Fruit fly (Drosophila melanogaster) whole organism, embryonic: ENCODE results near the gene Ssadh.
A peak's percentile ranks its signal among the peaks of the same experiment; 100 is the strongest.

ENCODE experiments used
- CG1024 ChIP-seq: fragments of 200-800 bp; sonication (Bioruptor generic); IDR thresholded peaks from 2 replicates; pipeline ENCODE4 v1.3.6; 2022; ENCODE audit warnings: missing biosample characterization, missing genetic modification characterization
- CG10321 ChIP-seq: fragments of 200-800 bp; sonication (Bioruptor generic); IDR thresholded peaks from 2 replicates; pipeline ENCODE4 v1.3.6; 2022; ENCODE audit warnings: missing biosample characterization, missing genetic modification characterization
- CG10565 ChIP-seq: fragments of 200-800 bp; sonication (Bioruptor generic); optimal IDR thresholded peaks from 3 replicates; lab custom pipeline; 2016; ENCODE audit warnings: missing biosample characterization, mild to moderate bottlenecking, missing genetic modification characterization
- CG11456 ChIP-seq: fragments of 200-800 bp; sonication (Bioruptor generic); IDR thresholded peaks from 3 replicates; pipeline ENCODE4 v1.3.6; 2022; ENCODE audit warnings: missing biosample characterization, missing genetic modification characterization
- CG11560 ChIP-seq: fragments of 200-800 bp; sonication (Bioruptor generic); IDR thresholded peaks from 3 replicates; pipeline ENCODE4 v1.3.6; 2022; ENCODE audit warnings: missing biosample characterization, missing genetic modification characterization
- CG12071 ChIP-seq: fragments of 200-800 bp; sonication (Bioruptor generic); optimal IDR thresholded peaks from 3 replicates; lab custom pipeline; 2018; ENCODE audit warnings: missing biosample characterization, mild to moderate bottlenecking, missing genetic modification characterization
- CG1233 ChIP-seq: fragments of 200-800 bp; sonication (Bioruptor generic); optimal IDR thresholded peaks from 4 replicates; lab custom pipeline; 2018; ENCODE audit warnings: missing biosample characterization, mild to moderate bottlenecking, missing genetic modification characterization
- CG14965 ChIP-seq: fragments of 200-800 bp; sonication (Bioruptor generic); optimal IDR thresholded peaks from 2 replicates; lab custom pipeline; 2016; ENCODE audit warnings: missing biosample characterization, missing genetic modification characterization, borderline replicate concordance
- CG15601 ChIP-seq: fragments of 200-800 bp; sonication (Bioruptor generic); optimal IDR thresholded peaks from 3 replicates; lab custom pipeline; 2019; ENCODE audit warnings: missing biosample characterization, mild to moderate bottlenecking, missing genetic modification characterization, moderate library complexity
- CG1832 ChIP-seq: fragments of 200-800 bp; sonication (Bioruptor generic); optimal IDR thresholded peaks from 2 replicates; lab custom pipeline; 2017; ENCODE audit warnings: missing biosample characterization, mild to moderate bottlenecking, missing genetic modification characterization, inconsistent platforms
- CG18599 ChIP-seq: fragments of 200-800 bp; sonication (Bioruptor generic); optimal IDR thresholded peaks from 3 replicates; lab custom pipeline; 2017; ENCODE audit warnings: missing biosample characterization, missing genetic modification characterization, mild to moderate bottlenecking, moderate library complexity, missing genetic modification reagents
- CG2120 ChIP-seq: fragments of 200-800 bp; sonication (Bioruptor generic); optimal IDR thresholded peaks from 3 replicates; lab custom pipeline; 2016; ENCODE audit warnings: missing biosample characterization, missing genetic modification characterization
- CG2129 ChIP-seq: fragments of 200-800 bp; sonication (Bioruptor generic); IDR thresholded peaks from 2 replicates; pipeline ENCODE4 v1.3.6; 2022; ENCODE audit warnings: missing biosample characterization, missing genetic modification characterization; ENCODE audit not compliant: partially characterized antibody
- CG2199 ChIP-seq: fragments of 200-800 bp; sonication (Bioruptor generic); IDR thresholded peaks from 3 replicates; pipeline ENCODE4 v1.3.6; 2022; ENCODE audit warnings: missing biosample characterization, missing genetic modification characterization
- CG32532 ChIP-seq: fragments of 200-800 bp; sonication (Bioruptor generic); IDR thresholded peaks from 2 replicates; pipeline ENCODE4 v1.3.6; 2022; ENCODE audit warnings: missing biosample characterization, missing genetic modification characterization
- CG32772 ChIP-seq: fragments of 200-800 bp; sonication (Bioruptor generic); IDR thresholded peaks from 2 replicates; pipeline ENCODE4 v1.3.6; 2022; ENCODE audit warnings: missing biosample characterization, missing genetic modification characterization
- CG42726 ChIP-seq: fragments of 200-800 bp; sonication (Bioruptor generic); IDR thresholded peaks from 2 replicates; pipeline ENCODE4 v1.3.6; 2022; ENCODE audit warnings: missing biosample characterization, missing genetic modification characterization; ENCODE audit not compliant: partially characterized antibody
- CG4617 ChIP-seq: fragments of 200-800 bp; sonication (Bioruptor generic); optimal IDR thresholded peaks from 3 replicates; lab custom pipeline; 2016; ENCODE audit warnings: missing biosample characterization, missing genetic modification characterization, borderline replicate concordance
- CG5245 ChIP-seq: fragments of 200-800 bp; sonication (Bioruptor generic); optimal IDR thresholded peaks from 3 replicates; lab custom pipeline; 2016; ENCODE audit warnings: missing biosample characterization, missing genetic modification characterization
- CG9932 ChIP-seq: fragments of 200-800 bp; sonication (Bioruptor generic); IDR thresholded peaks from 2 replicates; pipeline ENCODE4 v1.3.6; 2022; ENCODE audit warnings: missing biosample characterization, missing genetic modification characterization
- Deaf1 ChIP-seq: fragments of 200-800 bp; optimal IDR thresholded peaks from 3 replicates; lab custom pipeline; 2019; ENCODE audit warnings: missing biosample characterization, mild to moderate bottlenecking, missing genetic modification characterization, moderate library complexity
- Drgx ChIP-seq: fragments of 200-800 bp; sonication (Bioruptor generic); IDR thresholded peaks from 2 replicates; pipeline ENCODE4 v1.3.6; 2022; ENCODE audit warnings: missing biosample characterization, missing genetic modification characterization
- Fer1 ChIP-seq: fragments of 200-800 bp; sonication (Bioruptor generic); optimal IDR thresholded peaks from 2 replicates; lab custom pipeline; 2017; ENCODE audit warnings: missing biosample characterization, mild to moderate bottlenecking, missing genetic modification characterization
- Gsc ChIP-seq: fragments of 200-800 bp; sonication (Bioruptor generic); IDR thresholded peaks from 2 replicates; pipeline ENCODE4 v1.3.6; 2022; ENCODE audit warnings: missing biosample characterization, missing genetic modification characterization
- HLH4C ChIP-seq: fragments of 200-800 bp; sonication (Bioruptor generic); IDR thresholded peaks from 3 replicates; pipeline ENCODE4 v1.3.6; 2022; ENCODE audit warnings: missing biosample characterization, missing genetic modification characterization; ENCODE audit not compliant: partially characterized antibody
- Hmx ChIP-seq: fragments of 200-800 bp; sonication (Bioruptor generic); optimal IDR thresholded peaks from 2 replicates; lab custom pipeline; 2016; ENCODE audit warnings: missing biosample characterization, missing genetic modification characterization
- Rfx ChIP-seq: fragments of 200-800 bp; sonication (Bioruptor generic); IDR thresholded peaks from 2 replicates; pipeline ENCODE4 v1.3.6; 2022; ENCODE audit warnings: missing biosample characterization, missing genetic modification characterization
- Sox102F ChIP-seq: fragments of 200-800 bp; sonication (Bioruptor generic); optimal IDR thresholded peaks from 2 replicates; lab custom pipeline; 2018; ENCODE audit warnings: missing biosample characterization, mild to moderate bottlenecking, missing genetic modification characterization, moderate library complexity
- Sry-δ ChIP-seq: fragments of 200-800 bp; sonication (Bioruptor generic); optimal IDR thresholded peaks from 2 replicates; lab custom pipeline; 2016; ENCODE audit warnings: missing biosample characterization, missing genetic modification characterization
- Xrp1 ChIP-seq: fragments of 200-800 bp; sonication (Bioruptor generic); IDR thresholded peaks from 2 replicates; pipeline ENCODE4 v1.3.6; 2022; ENCODE audit warnings: missing biosample characterization, missing genetic modification characterization
- abd-A ChIP-seq: fragments of 200-800 bp; sonication (Bioruptor generic); optimal IDR thresholded peaks from 3 replicates; lab custom pipeline; 2019; ENCODE audit warnings: missing biosample characterization, mild to moderate bottlenecking, missing genetic modification characterization, moderate library complexity
- chinmo ChIP-seq: fragments of 200-800 bp; sonication (Bioruptor generic); IDR thresholded peaks from 4 replicates; pipeline ENCODE4 v1.3.6; 2022; ENCODE audit warnings: missing biosample characterization, missing genetic modification characterization; ENCODE audit not compliant: partially characterized antibody
- ci ChIP-seq: fragments of 200-800 bp; sonication (Bioruptor generic); IDR thresholded peaks from 3 replicates; pipeline ENCODE4 v1.3.6; 2022; ENCODE audit warnings: missing biosample characterization, missing genetic modification characterization
- emc ChIP-seq: fragments of 200-800 bp; sonication (Bioruptor generic); optimal IDR thresholded peaks from 2 replicates; lab custom pipeline; 2016; ENCODE audit warnings: missing biosample characterization, missing genetic modification characterization
- ewg ChIP-seq: fragments of 200-800 bp; sonication (Bioruptor generic); optimal IDR thresholded peaks from 3 replicates; lab custom pipeline; 2017; ENCODE audit warnings: mild to moderate bottlenecking, missing biosample characterization, missing genetic modification reagents, missing genetic modification characterization
- inv ChIP-seq: fragments of 200-800 bp; sonication (Bioruptor generic); IDR thresholded peaks from 2 replicates; pipeline ENCODE4 v1.3.6; 2022; ENCODE audit warnings: missing biosample characterization, missing genetic modification characterization; ENCODE audit not compliant: partially characterized antibody
- kni ChIP-seq: fragments of 200-800 bp; sonication (Bioruptor generic); optimal IDR thresholded peaks from 3 replicates; lab custom pipeline; 2017; ENCODE audit warnings: mild to moderate bottlenecking, missing biosample characterization, missing genetic modification reagents, missing genetic modification characterization
- lab ChIP-seq: fragments of 200-800 bp; sonication (Bioruptor generic); optimal IDR thresholded peaks from 3 replicates; lab custom pipeline; 2017; ENCODE audit warnings: missing biosample characterization, missing genetic modification characterization, mild to moderate bottlenecking, moderate library complexity, missing genetic modification reagents
- oc ChIP-seq: fragments of 200-800 bp; sonication (Bioruptor generic); optimal IDR thresholded peaks from 2 replicates; lab custom pipeline; 2018; ENCODE audit warnings: missing biosample characterization, mild to moderate bottlenecking, missing genetic modification characterization, moderate library complexity
- onecut ChIP-seq: fragments of 200-800 bp; sonication (Bioruptor generic); IDR thresholded peaks from 2 replicates; pipeline ENCODE4 v1.3.6; 2022; ENCODE audit warnings: missing biosample characterization, missing genetic modification characterization
- pan ChIP-seq, 4 experiments: fragments of >200 bp in 3 of 4; fragments of 200-800 bp in 1 of 4; sonication (Bioruptor generic) in 1 of 4; optimal IDR thresholded peaks in 3 of 4; IDR thresholded peaks in 1 of 4; 2 replicates each; pipeline versions ENCODE4 v1.3.6 to Lab custom; 2017 to 2022; ENCODE audit warnings: missing biosample characterization in 2 of 4, missing genetic modification characterization in 2 of 4, mixed read lengths in 1 of 4
- pfk ChIP-seq: fragments of 200-800 bp; sonication (Bioruptor generic); optimal IDR thresholded peaks from 2 replicates; lab custom pipeline; 2018; ENCODE audit warnings: missing biosample characterization, mild to moderate bottlenecking, missing genetic modification characterization, moderate library complexity
- phol ChIP-seq: fragments of 200-800 bp; sonication (Bioruptor generic); optimal IDR thresholded peaks from 3 replicates; lab custom pipeline; 2018; ENCODE audit warnings: missing biosample characterization, mild to moderate bottlenecking, missing genetic modification characterization, moderate library complexity
- ranshi ChIP-seq: fragments of 200-800 bp; sonication (Bioruptor generic); IDR thresholded peaks from 2 replicates; pipeline ENCODE4 v1.3.6; 2022; ENCODE audit warnings: missing biosample characterization, missing genetic modification characterization
- row ChIP-seq: fragments of 200-800 bp; sonication (Bioruptor generic); IDR thresholded peaks from 3 replicates; pipeline ENCODE4 v1.3.6; 2022; ENCODE audit warnings: missing biosample characterization, missing genetic modification characterization
- seq ChIP-seq: fragments of 200-800 bp; sonication (Bioruptor generic); IDR thresholded peaks from 2 replicates; pipeline ENCODE4 v1.3.6; 2022; ENCODE audit warnings: missing biosample characterization, missing genetic modification characterization
- tin ChIP-seq: fragments of 200-800 bp; sonication (Bioruptor generic); optimal IDR thresholded peaks from 3 replicates; lab custom pipeline; 2016; ENCODE audit warnings: missing biosample characterization, missing genetic modification characterization
- unc-4 ChIP-seq: fragments of 200-800 bp; sonication (Bioruptor generic); IDR thresholded peaks from 2 replicates; pipeline ENCODE4 v1.3.6; 2022; ENCODE audit warnings: missing biosample characterization, missing genetic modification characterization; ENCODE audit not compliant: partially characterized antibody
- zf30C ChIP-seq: fragments of 200-800 bp; sonication (Bioruptor generic); optimal IDR thresholded peaks from 3 replicates; lab custom pipeline; 2018; ENCODE audit warnings: missing biosample characterization, mild to moderate bottlenecking, missing genetic modification characterization

Gene Ssadh

dm6 chr3R:25589168-25589567 is 37.6 kb downstream of the Ssadh start (continued):
- peak; percentile 44 for TF ChIP-seq lab
- no peak for TF ChIP-seq CG1024 (GFP tag; lab: Robert Waterston, UW)
- 0 out of 3 replicates have a peak, but pooled peaks have one; percentile 22 for TF ChIP-seq CG11456
- TF ChIP-seq CG11560 = no peak
- TF ChIP-seq HLH4C (GFP tag; lab: Robert Waterston, UW) = no peak
- TF ChIP-seq onecut = peak; percentile 59
- peak; percentile 94 for TF ChIP-seq seq (GFP tag; lab: Robert Waterston, UW)
- no peak for TF ChIP-seq Sry-δ
- no peak for TF ChIP-seq CG4617 (GFP tag; lab: Kevin White, UChicago)
- no peak for TF ChIP-seq CG14965 (GFP tag; lab: Kevin White, UChicago)
- TF ChIP-seq Rfx (GFP tag; lab: Robert Waterston, UW) = peak; percentile 56
- no peak for TF ChIP-seq CG1233 (GFP tag; lab: Kevin White, UChicago)
- no peak for TF ChIP-seq Sox102F (GFP tag; lab: Kevin White, UChicago)
- TF ChIP-seq pan (optimal IDR thresholded peaks at IDR 0.05; lab: Kevin White, UChicago) = no peak
- TF ChIP-seq pan (GFP tag; optimal IDR thresholded peaks at IDR 0.05 in 1 of 2, IDR thresholded peaks at IDR 0.05 in 1 of 2) = peak in 1 of 2 experiments; percentile 29
- TF ChIP-seq CG5245 (GFP tag; lab: Kevin White, UChicago) = no peak
- peak; percentile 46 for TF ChIP-seq CG18599
- no peak for TF ChIP-seq pfk (GFP tag; lab: Kevin White, UChicago)
- TF ChIP-seq emc (GFP tag; lab: Kevin White, UChicago) = no peak
- TF ChIP-seq CG9932 = 0 out of 2 replicates have a peak, but pooled peaks have one; percentile 40
- TF ChIP-seq phol (tag; lab: Kevin White, UChicago) = no peak
- peak; percentile 1 for TF ChIP-seq CG12071
- peak; percentile 96 for TF ChIP-seq zf30C
- TF ChIP-seq CG1832 = peak; percentile 73
- no peak for TF ChIP-seq ranshi (GFP tag; lab: Robert Waterston, UW)
- no peak for TF ChIP-seq inv (GFP tag; lab: Robert Waterston, UW)
- TF ChIP-seq ewg (GFP tag; lab: Kevin White, UChicago) = peak; percentile 98
- TF ChIP-seq CG32532 (GFP tag; lab: Robert Waterston, UW) = 0 out of 2 replicates have a peak, but pooled peaks have one; percentile 9
- no peak for TF ChIP-seq CG32772 (GFP tag; lab: Robert Waterston, UW)
- no peak for TF ChIP-seq unc-4 (GFP tag; lab: Robert Waterston, UW)
- peak; percentile 77 for TF ChIP-seq row (GFP tag; lab: Robert Waterston, UW)
- TF ChIP-seq oc (tag; lab: Kevin White, UChicago) = peak; percentile 7
- TF ChIP-seq Xrp1 (GFP tag; lab: Robert Waterston, UW) = no peak
- TF ChIP-seq chinmo (GFP tag; lab: Robert Waterston, UW) = peak; percentile 78; the same call in 1 of the 4 replicates
- TF ChIP-seq CG2120 = peak; percentile 12
- TF ChIP-seq abd-A (tag; lab: Kevin White, UChicago) = peak; percentile 82
- peak; percentile 90 for TF ChIP-seq Deaf1 (tag; lab: Kevin White, UChicago)
- no peak for TF ChIP-seq CG10565
- 0 out of 3 replicates have a peak, but pooled peaks have one; percentile 44 for TF ChIP-seq CG2199 (GFP tag; lab: Robert Waterston, UW)
- TF ChIP-seq ci = 0 out of 3 replicates have a peak, but pooled peaks have one; percentile 28
- peak; percentile 80 for TF ChIP-seq CG10321 (GFP tag; lab: Robert Waterston, UW)
- TF ChIP-seq kni (GFP tag; lab: Kevin White, UChicago) = peak; percentile 49
- no peak for TF ChIP-seq tin (GFP tag; lab: Kevin White, UChicago)
- TF ChIP-seq Drgx (GFP tag; lab: Robert Waterston, UW) = no peak
- no peak for TF ChIP-seq Gsc (GFP tag; lab: Robert Waterston, UW)
- no peak for TF ChIP-seq CG2129 (GFP tag; lab: Robert Waterston, UW)
- no peak for TF ChIP-seq CG42726 (GFP tag; lab: Robert Waterston, UW)
- TF ChIP-seq Hmx (GFP tag; lab: Kevin White, UChicago) = no peak
- no peak for TF ChIP-seq Fer1
- no peak for TF ChIP-seq CG15601 (tag; lab: Kevin White, UChicago)
